Fruit fly (Drosophila melanogaster) whole organism, embryonic: ENCODE results near the gene CG31326.

ENCODE experiments used
- CG11093 ChIP-seq: fragments of 200-800 bp; sonication (Bioruptor generic); IDR thresholded peaks from 3 replicates; pipeline ENCODE4 v1.3.6; 2022; ENCODE audit warnings: missing biosample characterization, missing genetic modification characterization
- CG17612 ChIP-seq: fragments of 200-800 bp; sonication (Bioruptor generic); IDR thresholded peaks from 2 replicates; pipeline ENCODE4 v1.3.6; 2022; ENCODE audit warnings: missing biosample characterization, missing genetic modification characterization
- CG6813 ChIP-seq: fragments of 200-800 bp; sonication (Bioruptor generic); optimal IDR thresholded peaks from 2 replicates; lab custom pipeline; 2017; ENCODE audit warnings: missing biosample characterization, missing genetic modification characterization, mild to moderate bottlenecking, moderate library complexity, missing genetic modification reagents
- CG7745 ChIP-seq: fragments of 200-800 bp; sonication (Bioruptor generic); optimal IDR thresholded peaks from 2 replicates; lab custom pipeline; 2018; ENCODE audit warnings: missing biosample characterization, mild to moderate bottlenecking, missing genetic modification characterization, moderate library complexity
- CG7987 ChIP-seq: fragments of 200-800 bp; sonication (Bioruptor generic); optimal IDR thresholded peaks from 2 replicates; lab custom pipeline; 2018; ENCODE audit warnings: missing biosample characterization, mild to moderate bottlenecking, missing genetic modification characterization, moderate library complexity
- CG8281 ChIP-seq: fragments of 200-800 bp; sonication (Bioruptor generic); optimal IDR thresholded peaks from 2 replicates; lab custom pipeline; 2018; ENCODE audit warnings: missing biosample characterization, mild to moderate bottlenecking, missing genetic modification characterization, moderate library complexity
- Hand ChIP-seq: fragments of 200-800 bp; sonication (Bioruptor generic); optimal IDR thresholded peaks from 2 replicates; lab custom pipeline; 2017; ENCODE audit warnings: mild to moderate bottlenecking, missing biosample characterization, missing genetic modification reagents, missing genetic modification characterization
- HmgD ChIP-seq: fragments of 200-800 bp; sonication (Bioruptor generic); optimal IDR thresholded peaks from 3 replicates; lab custom pipeline; 2016; ENCODE audit warnings: missing biosample characterization, missing genetic modification characterization
- Mes4 ChIP-seq: fragments of 200-800 bp; sonication (Bioruptor generic); optimal IDR thresholded peaks from 2 replicates; lab custom pipeline; 2016; ENCODE audit warnings: missing biosample characterization, missing genetic modification characterization
- NK7.1 ChIP-seq: fragments of 200-800 bp; sonication (Bioruptor generic); optimal IDR thresholded peaks from 3 replicates; lab custom pipeline; 2016; ENCODE audit warnings: missing biosample characterization, missing genetic modification characterization
- ara ChIP-seq: fragments of 200-800 bp; sonication (Bioruptor generic); IDR thresholded peaks from 2 replicates; pipeline ENCODE4 v1.3.6; 2022; ENCODE audit warnings: missing biosample characterization, missing genetic modification characterization
- btn ChIP-seq: fragments of 200-800 bp; sonication (Bioruptor generic); optimal IDR thresholded peaks from 2 replicates; lab custom pipeline; 2016; ENCODE audit warnings: missing biosample characterization, missing genetic modification characterization
- trh ChIP-seq: fragments of 200-800 bp; sonication (Bioruptor generic); optimal IDR thresholded peaks from 2 replicates; lab custom pipeline; 2016; ENCODE audit warnings: missing biosample characterization, missing genetic modification characterization
- vnd ChIP-seq: fragments of 200-800 bp; sonication (Bioruptor generic); IDR thresholded peaks from 3 replicates; pipeline ENCODE4 v1.3.6; 2022; ENCODE audit warnings: missing biosample characterization, missing genetic modification characterization; ENCODE audit not compliant: partially characterized antibody

- TF ChIP-seq CG8281 (tag; lab: Kevin White, UChicago) (no peak), Mes4 (no peak), HmgD (GFP tag; lab: Kevin White, UChicago) (no peak), CG7745 (tag; lab: Kevin White, UChicago) (no peak), ara (no peak), CG6813 (GFP tag; lab: Kevin White, UChicago) (no peak), NK7.1 (GFP tag; lab: Kevin White, UChicago) (no peak), CG11093 (GFP tag; lab: Robert Waterston, UW) (no peak), Hand (no peak), CG7987 (GFP tag; lab: Kevin White, UChicago) (no peak), CG17612 (GFP tag; lab: Robert Waterston, UW) (no peak), trh (GFP tag; lab: Kevin White, UChicago) (no peak), btn (GFP tag; lab: Kevin White, UChicago) (no peak), vnd (no peak)
Observed at dm6 chr3R:14221484-14221883, 1.5 kb upstream of the CG31326 start, which contains the start of gene CG33109.
